Worm (Caenorhabditis elegans): ENCODE data around the gene Y51H7C.8.

Gene Y51H7C.8

DNA sequence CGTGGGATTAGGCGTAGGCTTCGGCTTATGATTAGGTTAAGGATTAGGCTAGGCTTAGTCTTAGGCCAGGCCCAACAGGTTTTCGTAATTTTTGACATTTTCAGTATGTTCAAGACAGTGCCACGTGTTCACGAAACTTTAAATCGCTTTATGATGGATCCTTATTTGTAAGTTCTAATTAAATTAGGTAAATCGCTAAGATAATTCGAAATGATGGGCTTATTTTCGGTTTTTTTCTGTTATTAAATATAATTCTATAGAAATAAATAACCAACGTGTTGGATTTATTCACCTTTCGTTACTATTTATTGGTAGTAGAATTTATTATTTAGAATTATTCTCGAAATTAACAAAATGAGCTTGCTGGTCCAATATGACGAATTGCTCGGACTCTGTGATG is at the start of gene Y51H7C.8:
Gene Y51H7C.8 (plus strand): TSS at position 301 of the 400 bp plus-strand sequence.
- TF ChIP-seq cog-1 (tag; optimal IDR thresholded peaks at IDR 0.05), result no peak
- no peak for TF ChIP-seq tab-1 (GFP tag; IDR thresholded peaks at IDR 0.05)
- TF ChIP-seq ztf-29 (GFP tag; IDR thresholded peaks at IDR 0.05), result no peak
- TF ChIP-seq T22C8.4 (GFP tag; IDR thresholded peaks at IDR 0.05), result no peak
- TF ChIP-seq ref-1 (GFP tag; conservative IDR thresholded peaks at IDR 0.05), result no peak
- TF ChIP-seq med-1 (GFP tag; optimal IDR thresholded peaks at IDR 0.05; ENCODE audit: insufficient read depth), result no peak
- no peak for TF ChIP-seq flt-1 (GFP tag; IDR thresholded peaks at IDR 0.05)
- no peak for TF ChIP-seq klf-2 (GFP tag; conservative IDR thresholded peaks at IDR 0.05)
- no peak for TF ChIP-seq ztf-23 (GFP tag; IDR thresholded peaks at IDR 0.05)

DNA sequence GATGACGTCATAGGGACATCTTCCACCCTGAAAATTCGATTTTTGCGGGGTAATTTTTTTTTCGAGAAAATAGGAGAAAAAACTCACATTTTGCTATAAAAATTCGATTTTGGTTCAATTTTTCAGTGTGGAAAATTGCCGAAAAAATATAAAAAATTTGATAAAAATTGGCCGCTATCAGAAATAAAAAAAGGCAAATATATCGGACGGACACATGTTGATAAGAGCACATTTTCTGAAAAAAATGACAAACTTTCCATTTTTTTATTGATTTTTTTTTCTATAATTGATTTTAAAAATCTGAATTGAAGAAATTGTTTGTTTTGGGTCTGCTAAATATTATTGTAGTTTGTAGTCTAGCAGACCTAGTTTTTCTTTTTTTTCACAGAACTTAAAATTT is 46.1 kb upstream of the Y51H7C.8 start, which contains the start of gene C13A10.1:
Gene C13A10.1 (minus strand): TSS at position 170 of the 400 bp plus-strand sequence.
- TF ChIP-seq ztf-23 (GFP tag; IDR thresholded peaks at IDR 0.05) (no peak), flt-1 (GFP tag; IDR thresholded peaks at IDR 0.05) (no peak), T22C8.4 (GFP tag; IDR thresholded peaks at IDR 0.05) (no peak), ztf-29 (GFP tag; IDR thresholded peaks at IDR 0.05) (no peak), ref-1 (GFP tag; conservative IDR thresholded peaks at IDR 0.05) (no peak), med-1 (GFP tag; optimal IDR thresholded peaks at IDR 0.05; ENCODE audit: insufficient read depth) (no peak), tab-1 (GFP tag; IDR thresholded peaks at IDR 0.05) (no peak), cog-1 (tag; optimal IDR thresholded peaks at IDR 0.05) (no peak), klf-2 (GFP tag; conservative IDR thresholded peaks at IDR 0.05) (no peak)

DNA sequence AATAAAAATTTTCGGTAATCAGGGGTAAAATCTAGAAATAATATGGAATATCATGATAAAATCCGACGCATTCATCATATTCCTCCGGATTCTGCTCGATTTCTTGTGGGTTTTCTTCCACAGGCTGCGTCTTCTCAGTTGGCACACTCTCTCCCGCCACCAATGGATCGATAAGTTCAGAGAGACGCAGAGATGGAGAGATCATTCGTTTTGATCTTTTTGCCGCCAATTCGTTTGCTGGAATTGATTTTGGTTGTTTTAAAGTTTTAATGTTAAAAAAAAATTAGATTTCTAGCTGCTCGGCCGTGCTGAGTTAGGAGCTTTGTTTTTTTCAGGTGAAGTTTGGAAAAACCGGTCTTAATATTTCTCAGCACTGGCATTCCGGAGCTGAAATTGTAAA is 44.3 kb upstream of the Y51H7C.8 start:
- no peak for TF ChIP-seq med-1 (GFP tag; optimal IDR thresholded peaks at IDR 0.05; ENCODE audit: insufficient read depth)
- no peak for TF ChIP-seq ztf-29 (GFP tag; IDR thresholded peaks at IDR 0.05)
- TF ChIP-seq ref-1 (GFP tag; conservative IDR thresholded peaks at IDR 0.05), result no peak
- TF ChIP-seq tab-1 (GFP tag; IDR thresholded peaks at IDR 0.05), result no peak
- TF ChIP-seq klf-2 (GFP tag; conservative IDR thresholded peaks at IDR 0.05), result no peak
- no peak for TF ChIP-seq ztf-23 (GFP tag; IDR thresholded peaks at IDR 0.05)
- TF ChIP-seq flt-1 (GFP tag; IDR thresholded peaks at IDR 0.05), result no peak
- no peak for TF ChIP-seq cog-1 (tag; optimal IDR thresholded peaks at IDR 0.05)
- TF ChIP-seq T22C8.4 (GFP tag; IDR thresholded peaks at IDR 0.05), result no peak

DNA sequence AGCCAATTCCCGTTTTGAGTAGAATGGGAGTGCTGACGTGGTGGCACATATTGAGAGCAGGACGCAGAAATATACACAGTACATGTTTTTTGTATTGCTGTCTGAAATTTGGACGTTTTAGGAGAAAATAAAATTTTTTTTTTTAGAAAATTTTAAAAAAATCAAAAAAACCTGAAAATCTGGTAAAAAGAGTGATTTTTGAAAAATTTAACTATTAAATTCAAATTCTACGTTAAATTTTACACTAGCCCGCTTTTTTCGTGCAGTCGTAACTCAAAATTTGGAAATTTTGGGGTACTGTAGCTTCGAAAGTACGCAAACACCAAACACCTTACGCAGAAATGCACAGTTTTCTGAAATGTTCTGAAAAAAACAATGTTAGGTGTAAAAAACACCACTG is 43.7 kb upstream of the Y51H7C.8 start, which contains the start of gene C13A10.2:
Gene C13A10.2 (minus strand): TSS at position 101 of the 400 bp plus-strand sequence.
- no peak for TF ChIP-seq ztf-29 (GFP tag; IDR thresholded peaks at IDR 0.05)
- TF ChIP-seq med-1 (GFP tag; optimal IDR thresholded peaks at IDR 0.05; ENCODE audit: insufficient read depth), result no peak
- TF ChIP-seq flt-1 (GFP tag; IDR thresholded peaks at IDR 0.05), result no peak
- no peak for TF ChIP-seq T22C8.4 (GFP tag; IDR thresholded peaks at IDR 0.05)
- TF ChIP-seq tab-1 (GFP tag; IDR thresholded peaks at IDR 0.05), result no peak
- no peak for TF ChIP-seq ref-1 (GFP tag; conservative IDR thresholded peaks at IDR 0.05)
- no peak for TF ChIP-seq cog-1 (tag; optimal IDR thresholded peaks at IDR 0.05)
- TF ChIP-seq klf-2 (GFP tag; conservative IDR thresholded peaks at IDR 0.05), result no peak
- TF ChIP-seq ztf-23 (GFP tag; IDR thresholded peaks at IDR 0.05), result no peak

DNA sequence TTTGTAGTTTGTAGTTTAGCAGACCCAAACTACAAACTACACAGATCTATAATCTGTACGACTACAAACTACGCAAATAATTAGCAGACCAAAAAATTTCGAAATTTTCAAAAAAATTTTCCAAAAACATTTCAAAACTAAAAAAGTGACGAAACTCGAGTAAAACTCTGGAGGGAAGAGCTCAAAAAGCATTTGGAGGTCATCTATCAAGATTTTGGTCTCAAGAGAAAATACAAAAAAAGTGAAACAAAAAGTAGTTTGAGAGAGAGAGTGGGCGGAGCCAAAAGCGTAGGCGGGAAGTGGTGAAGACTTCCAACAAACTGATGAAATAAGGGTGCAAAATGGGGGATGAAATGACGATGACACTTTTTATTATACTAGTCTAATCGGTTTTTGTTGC is 41.3 kb upstream of the Y51H7C.8 start:
- no peak for TF ChIP-seq flt-1 (GFP tag; IDR thresholded peaks at IDR 0.05)
- TF ChIP-seq cog-1 (tag; optimal IDR thresholded peaks at IDR 0.05), result no peak
- TF ChIP-seq tab-1 (GFP tag; IDR thresholded peaks at IDR 0.05), result no peak
- TF ChIP-seq ref-1 (GFP tag; conservative IDR thresholded peaks at IDR 0.05), result no peak
- no peak for TF ChIP-seq ztf-29 (GFP tag; IDR thresholded peaks at IDR 0.05)
- no peak for TF ChIP-seq klf-2 (GFP tag; conservative IDR thresholded peaks at IDR 0.05)
- no peak for TF ChIP-seq T22C8.4 (GFP tag; IDR thresholded peaks at IDR 0.05)
- no peak for TF ChIP-seq med-1 (GFP tag; optimal IDR thresholded peaks at IDR 0.05; ENCODE audit: insufficient read depth)

DNA sequence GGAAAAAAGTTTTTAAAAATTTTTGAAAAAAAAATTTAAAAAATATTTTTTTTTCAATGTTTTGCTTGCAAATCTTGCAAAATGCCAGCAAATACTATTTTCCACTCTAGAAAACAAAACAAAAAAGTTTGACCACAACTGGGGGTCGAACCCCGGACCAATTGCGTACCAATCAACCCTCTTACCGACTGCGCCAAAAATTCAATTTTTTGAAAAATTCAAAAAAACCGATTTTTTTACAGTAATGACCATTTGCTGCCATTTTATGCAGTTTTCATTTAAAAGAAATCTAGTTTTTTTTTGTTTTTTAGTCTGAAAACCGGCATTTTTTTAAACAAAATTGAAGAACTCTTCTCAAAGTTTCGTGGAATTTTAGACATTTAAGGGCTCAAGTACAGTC is 39.2 kb upstream of the Y51H7C.8 start:
- TF ChIP-seq tab-1 (GFP tag; IDR thresholded peaks at IDR 0.05), result no peak

DNA sequence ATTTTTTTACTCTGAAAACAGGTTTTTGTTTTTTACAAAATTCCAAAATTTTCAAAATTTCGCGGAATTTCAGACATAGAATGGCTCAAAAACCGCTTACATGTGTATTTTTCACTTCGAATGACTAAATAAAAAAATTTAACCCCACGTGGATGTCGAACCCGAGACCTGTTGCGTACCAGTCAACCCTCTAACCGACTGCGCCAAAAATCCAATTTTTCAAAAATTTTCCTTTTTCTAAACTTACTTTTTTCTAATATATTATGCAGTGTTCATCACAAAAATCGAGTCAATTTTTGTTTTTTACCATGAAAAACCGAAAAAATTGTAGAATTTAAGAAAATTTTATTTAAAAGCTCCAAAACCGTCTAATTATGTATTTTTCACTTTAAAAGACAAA is 35.6 kb upstream of the Y51H7C.8 start:
- no peak for TF ChIP-seq flt-1 (GFP tag; IDR thresholded peaks at IDR 0.05)
- no peak for TF ChIP-seq ztf-23 (GFP tag; IDR thresholded peaks at IDR 0.05)
- no peak for TF ChIP-seq T22C8.4 (GFP tag; IDR thresholded peaks at IDR 0.05)
- TF ChIP-seq tab-1 (GFP tag; IDR thresholded peaks at IDR 0.05), result no peak
- TF ChIP-seq ref-1 (GFP tag; conservative IDR thresholded peaks at IDR 0.05), result no peak
- no peak for TF ChIP-seq cog-1 (tag; optimal IDR thresholded peaks at IDR 0.05)
- TF ChIP-seq ztf-29 (GFP tag; IDR thresholded peaks at IDR 0.05), result no peak
- TF ChIP-seq klf-2 (GFP tag; conservative IDR thresholded peaks at IDR 0.05), result no peak
- TF ChIP-seq med-1 (GFP tag; optimal IDR thresholded peaks at IDR 0.05; ENCODE audit: insufficient read depth), result no peak

DNA sequence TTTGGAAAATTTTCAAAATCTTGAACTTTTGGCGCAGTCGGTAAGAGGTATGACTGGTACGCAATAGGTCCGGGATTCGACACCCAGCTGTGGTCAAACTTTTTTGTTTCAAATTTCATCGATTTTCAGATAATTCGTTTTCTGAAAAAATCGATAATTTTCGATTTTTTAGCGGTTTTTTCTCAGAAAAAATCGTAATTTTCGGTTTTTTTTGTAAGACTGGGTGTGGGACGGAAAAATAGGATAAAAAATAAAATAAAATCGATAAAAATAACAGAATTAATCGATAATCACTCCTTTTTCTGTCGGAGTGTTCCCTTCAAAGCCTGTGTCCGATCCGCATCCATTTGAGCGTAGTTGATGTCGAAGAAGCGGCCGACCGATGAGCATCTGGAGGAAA is 32.8 kb upstream of the Y51H7C.8 start:
- TF ChIP-seq ref-1 (GFP tag; conservative IDR thresholded peaks at IDR 0.05) (no peak), ztf-23 (GFP tag; IDR thresholded peaks at IDR 0.05) (no peak), klf-2 (GFP tag; conservative IDR thresholded peaks at IDR 0.05) (no peak), T22C8.4 (GFP tag; IDR thresholded peaks at IDR 0.05) (no peak), tab-1 (GFP tag; IDR thresholded peaks at IDR 0.05) (no peak), ztf-29 (GFP tag; IDR thresholded peaks at IDR 0.05) (no peak), cog-1 (tag; optimal IDR thresholded peaks at IDR 0.05) (no peak), flt-1 (GFP tag; IDR thresholded peaks at IDR 0.05) (no peak), med-1 (GFP tag; optimal IDR thresholded peaks at IDR 0.05; ENCODE audit: insufficient read depth) (no peak)

DNA sequence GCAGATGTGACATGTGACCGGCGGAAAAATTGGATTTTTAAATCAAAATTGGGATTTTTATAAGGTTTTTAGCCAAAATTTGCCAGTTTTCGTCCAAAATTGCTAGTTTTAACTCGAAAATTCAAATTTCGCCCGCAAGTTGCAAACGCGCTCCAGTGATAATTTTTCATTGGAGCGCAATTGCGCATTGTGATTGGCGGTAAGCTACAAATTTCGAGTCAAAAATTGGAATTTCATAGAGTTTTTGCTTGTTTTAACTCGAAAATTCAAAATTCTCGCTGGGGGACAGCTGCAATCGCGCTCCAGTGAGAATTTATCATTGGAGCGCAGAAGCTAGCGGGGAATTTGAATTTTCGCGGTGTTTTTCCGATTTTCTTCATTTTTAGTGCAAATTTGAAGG is 32.3 kb upstream of the Y51H7C.8 start:
- no peak for TF ChIP-seq cog-1 (tag; optimal IDR thresholded peaks at IDR 0.05)
- no peak for TF ChIP-seq ztf-29 (GFP tag; IDR thresholded peaks at IDR 0.05)
- no peak for TF ChIP-seq ztf-23 (GFP tag; IDR thresholded peaks at IDR 0.05)
- TF ChIP-seq flt-1 (GFP tag; IDR thresholded peaks at IDR 0.05), result no peak

DNA sequence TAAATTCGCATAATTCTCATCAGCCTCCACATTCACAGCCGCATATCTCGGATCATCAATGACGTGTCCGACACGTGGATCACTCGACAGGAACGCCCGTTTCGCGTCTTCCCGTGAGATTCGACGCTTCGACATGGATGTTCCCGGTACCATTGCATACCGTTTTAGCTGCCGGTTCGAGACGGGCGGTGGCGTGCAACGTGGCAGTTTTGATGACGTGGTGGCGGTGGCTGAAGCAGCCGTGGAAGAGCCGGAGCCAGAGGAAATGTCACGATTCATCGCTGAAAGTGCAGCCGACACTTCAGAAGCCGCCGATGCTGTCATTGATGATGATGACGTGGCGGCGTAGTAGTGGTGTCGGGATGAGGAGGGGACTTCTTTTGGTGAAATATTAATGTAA is 30.0 kb upstream of the Y51H7C.8 start:
- TF ChIP-seq med-1 (GFP tag; optimal IDR thresholded peaks at IDR 0.05; ENCODE audit: insufficient read depth) (no peak), flt-1 (GFP tag; IDR thresholded peaks at IDR 0.05) (no peak), klf-2 (GFP tag; conservative IDR thresholded peaks at IDR 0.05) (no peak), cog-1 (tag; optimal IDR thresholded peaks at IDR 0.05) (no peak), ref-1 (GFP tag; conservative IDR thresholded peaks at IDR 0.05) (no peak), ztf-29 (GFP tag; IDR thresholded peaks at IDR 0.05) (no peak), ztf-23 (GFP tag; IDR thresholded peaks at IDR 0.05) (no peak), tab-1 (GFP tag; IDR thresholded peaks at IDR 0.05) (no peak), T22C8.4 (GFP tag; IDR thresholded peaks at IDR 0.05) (no peak)
